Worm (Caenorhabditis elegans) whole organism, L2 larva: ENCODE measurements around the gene C12D8.9.

Experiments
- R02D3.7 ChIP-seq: fragments of 150-350 bp; optimal IDR thresholded peaks from 2 replicates; lab custom pipeline; 2014; ENCODE audit warnings: missing biosample characterization, missing genetic modification characterization
- aly-2 ChIP-seq: fragments of 150-350 bp; optimal IDR thresholded peaks from 2 replicates; lab custom pipeline; 2014; ENCODE audit warnings: missing biosample characterization, missing genetic modification characterization
- ceh-82 ChIP-seq: fragments of 150-350 bp; optimal IDR thresholded peaks from 2 replicates; lab custom pipeline; 2014; ENCODE audit warnings: missing biosample characterization, missing genetic modification characterization
- dmd-4 ChIP-seq: sonication (generic microtip); optimal IDR thresholded peaks from 2 replicates; lab custom pipeline; 2017; ENCODE audit warnings: missing biosample characterization, missing genetic modification characterization
- fos-1 ChIP-seq: fragments of 150-350 bp; optimal IDR thresholded peaks from 2 replicates; lab custom pipeline; 2014; ENCODE audit warnings: missing biosample characterization, missing genetic modification characterization
- lin-13 ChIP-seq: fragments of 150-350 bp; optimal IDR thresholded peaks from 2 replicates; lab custom pipeline; 2014; ENCODE audit warnings: missing biosample characterization, missing genetic modification reagents, missing genetic modification characterization
- nhr-6 ChIP-seq: fragments of 150-350 bp; optimal IDR thresholded peaks from 2 replicates; lab custom pipeline; 2014; ENCODE audit warnings: missing biosample characterization, missing genetic modification characterization
- nhr-77 ChIP-seq: fragments of 150-350 bp; optimal IDR thresholded peaks from 2 replicates; lab custom pipeline; 2014; ENCODE audit warnings: missing biosample characterization, missing genetic modification characterization
- sma-3 ChIP-seq: sonication (generic microtip); optimal IDR thresholded peaks from 2 replicates; lab custom pipeline; 2016; ENCODE audit warnings: missing genetic modification reagents, missing genetic modification characterization, missing compliant biosample characterization
- snpc-4 ChIP-seq: fragments of 150-350 bp; optimal IDR thresholded peaks from 2 replicates; lab custom pipeline; 2014; ENCODE audit warnings: missing biosample characterization, missing genetic modification characterization

- TF ChIP-seq snpc-4 (tag; lab: Kevin White, UChicago), result no peak
- TF ChIP-seq nhr-6, result no peak
- TF ChIP-seq fos-1 (tag; lab: Kevin White, UChicago), result no peak
- no peak for TF ChIP-seq ceh-82 (tag; lab: Kevin White, UChicago)
- no peak for TF ChIP-seq sma-3 (GFP tag; lab: Kevin White, UChicago)
- TF ChIP-seq dmd-4 (tag; lab: Kevin White, UChicago), result no peak
- no peak for TF ChIP-seq aly-2
- TF ChIP-seq lin-13 (GFP tag; lab: Kevin White, UChicago), result no peak
- TF ChIP-seq R02D3.7 (tag; lab: Kevin White, UChicago), result no peak
- no peak for TF ChIP-seq nhr-77 (tag; lab: Kevin White, UChicago)
Observed at ce11 chrV:10283444-10283843, 40.4 kb upstream of the C12D8.9 start, which contains the start of gene lys-3.
